Worm (Caenorhabditis elegans): ENCODE data around the gene ptr-5.
A peak's percentile ranks its signal among the peaks of the same experiment; 100 is the strongest.

ptr-5 gene

DNA sequence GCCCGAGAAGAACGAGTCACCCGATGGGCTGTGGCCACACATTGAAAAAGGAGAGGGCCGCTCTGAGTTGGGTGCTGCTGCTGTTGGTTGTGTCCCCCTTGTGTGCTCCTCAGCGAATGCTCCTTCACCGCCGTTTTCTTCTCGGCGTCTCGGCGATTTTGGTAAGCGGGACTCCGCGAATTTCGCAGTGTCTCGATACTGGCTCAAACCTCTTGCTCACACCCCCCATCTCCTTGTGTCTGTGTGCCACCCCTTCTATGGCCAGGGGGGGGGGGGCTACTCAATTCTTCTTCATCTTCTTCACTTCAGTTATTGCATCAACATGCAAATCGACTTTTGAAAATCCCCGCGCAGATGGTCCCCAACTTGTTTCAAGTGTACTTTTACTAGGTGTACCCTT lies 3.4 kb upstream of the ptr-5 start (continued):
- TF ChIP-seq php-3 (GFP tag; IDR thresholded peaks at IDR 0.05) (no peak), F49E8.2 (tag; optimal IDR thresholded peaks at IDR 0.05; ENCODE audit: borderline replicate concordance) (no peak), T26A8.4 (GFP tag; IDR thresholded peaks at IDR 0.05) (no peak), ceh-28 (tag; optimal IDR thresholded peaks at IDR 0.05) (no peak), ceh-20 (GFP tag; IDR thresholded peaks at IDR 0.05) (no peak), T20F7.1 (GFP tag; optimal IDR thresholded peaks at IDR 0.05) (no peak), mxl-3 (GFP tag; optimal IDR thresholded peaks at IDR 0.05) (peak; percentile 21), mes-2 (tag; optimal IDR thresholded peaks at IDR 0.05; ENCODE audit: poor library complexity, severe bottlenecking) (no peak), ctbp-1 (GFP tag; IDR thresholded peaks at IDR 0.05) (peak; percentile 71), egl-43 (GFP tag; IDR thresholded peaks at IDR 0.05) (no peak), daf-16 (GFP tag; optimal IDR thresholded peaks at IDR 0.05) (no peak), daf-16 (tag; optimal IDR thresholded peaks at IDR 0.05) (no peak), zfp-2 (tag; optimal IDR thresholded peaks at IDR 0.05) (no peak), ztf-11 (tag; optimal IDR thresholded peaks at IDR 0.05) (no peak), Y48G9A.11 (GFP tag; IDR thresholded peaks at IDR 0.05) (no peak), F10B5.3 (tag; optimal IDR thresholded peaks at IDR 0.05) (no peak), hif-1 (tag; optimal IDR thresholded peaks at IDR 0.05) (no peak), snpc-4 (tag; optimal IDR thresholded peaks at IDR 0.05) (no peak), duxl-1 (tag; optimal IDR thresholded peaks at IDR 0.05; ENCODE audit: poor library complexity) (no peak), hlh-30 (tag; optimal IDR thresholded peaks at IDR 0.05; ENCODE audit: insufficient read depth) (peak; percentile 32), lin-29 (GFP tag; IDR thresholded peaks at IDR 0.05) (no peak), dmd-6 (GFP tag; IDR thresholded peaks at IDR 0.05) (no peak), hmg-1.1 (GFP tag; IDR thresholded peaks at IDR 0.05) (peak; percentile 80), aly-2 (tag; optimal IDR thresholded peaks at IDR 0.05) (no peak), unc-39 (tag; optimal IDR thresholded peaks at IDR 0.05) (no peak), spr-1 (tag; optimal IDR thresholded peaks at IDR 0.05) (no peak), nhr-25 (tag; optimal IDR thresholded peaks at IDR 0.05; ENCODE audit: borderline replicate concordance, insufficient read depth) (no peak), Y5F2A.4 (GFP tag; optimal IDR thresholded peaks at IDR 0.05) (peak; percentile 1), gei-8 (GFP tag; optimal IDR thresholded peaks at IDR 0.05) (no peak), F44E2.7 (GFP tag; IDR thresholded peaks at IDR 0.05) (no peak), spr-3 (GFP tag; optimal IDR thresholded peaks at IDR 0.05) (no peak), mep-1 (tag; optimal IDR thresholded peaks at IDR 0.05) (peak; percentile 16), aha-1 (tag) (peak; percentile 92), unc-62 (GFP tag; optimal IDR thresholded peaks at IDR 0.05 in 1 of 2) (peak in 1 of 2 experiments; percentile 60), unc-62 (tag; optimal IDR thresholded peaks at IDR 0.05) (no peak), R02D3.7 (tag; optimal IDR thresholded peaks at IDR 0.05) (no peak), zfp-3 (GFP tag; conservative IDR thresholded peaks at IDR 0.05) (no peak), vab-7 (GFP tag; IDR thresholded peaks at IDR 0.05) (no peak), nhr-42 (GFP tag; IDR thresholded peaks at IDR 0.05) (no peak), nhr-11 (tag; optimal IDR thresholded peaks at IDR 0.05) (peak; percentile 8), arid-1 (GFP tag; conservative IDR thresholded peaks at IDR 0.05) (no peak), dve-1 (tag; optimal IDR thresholded peaks at IDR 0.05; ENCODE audit: insufficient read depth) (no peak)

DNA sequence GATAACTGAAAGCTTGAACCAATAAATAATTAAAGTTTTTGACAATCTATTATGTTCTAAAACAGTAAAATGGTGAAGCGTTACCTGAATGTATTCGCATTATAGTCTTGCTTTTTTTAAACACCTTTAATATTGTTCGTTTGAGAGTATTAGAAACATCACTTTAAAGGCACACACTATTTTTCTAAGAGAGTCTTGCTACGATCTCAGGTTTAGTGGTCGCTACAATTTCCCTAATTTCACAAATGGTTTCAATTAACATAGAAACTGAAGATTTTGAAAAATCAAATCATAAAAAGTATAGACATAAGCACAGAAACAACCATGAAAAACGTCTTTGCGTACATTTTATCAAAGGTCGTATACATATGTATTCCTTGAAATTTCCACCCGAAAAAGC lies 2.2 kb downstream of the ptr-5 start:
- TF ChIP-seq daf-19 (GFP tag; conservative IDR thresholded peaks at IDR 0.05) (no peak), unc-62 (GFP tag; optimal IDR thresholded peaks at IDR 0.05 in 1 of 2) (peak in 1 of 2 experiments; percentile 68), unc-62 (tag; optimal IDR thresholded peaks at IDR 0.05) (no peak)

All from whole organism, L4 larva.